Worm (Caenorhabditis elegans) whole organism, L4 larva: Measurements from ENCODE around the gene T28A8.6.

Source experiments
- D1046.2 ChIP-seq: fragments of 200-800 bp; sonication (Bioruptor generic); IDR thresholded peaks from 2 replicates; pipeline ENCODE4 v1.3.6; 2022; ENCODE audit warnings: missing genetic modification characterization, missing compliant biosample characterization
- F10B5.3 ChIP-seq: sonication (generic microtip); optimal IDR thresholded peaks from 2 replicates; lab custom pipeline; 2016; ENCODE audit warnings: mild to moderate bottlenecking, missing genetic modification characterization, missing compliant biosample characterization
- F26F4.8 ChIP-seq: fragments of 200-800 bp; sonication (Bioruptor generic); conservative IDR thresholded peaks from 2 replicates; pipeline ENCODE4 v1.3.6; 2022; ENCODE audit warnings: missing genetic modification characterization, missing compliant biosample characterization
- F37D6.2 ChIP-seq: sonication (generic microtip); optimal IDR thresholded peaks from 2 replicates; lab custom pipeline; 2016; ENCODE audit warnings: mild to moderate bottlenecking, missing genetic modification characterization, missing compliant biosample characterization
- F49E8.2 ChIP-seq: sonication (generic microtip); optimal IDR thresholded peaks from 2 replicates; lab custom pipeline; 2016; ENCODE audit warnings: missing compliant biosample characterization, mild to moderate bottlenecking, missing genetic modification characterization, borderline replicate concordance
- Y105C5A.15 ChIP-seq: fragments of 200-800 bp; sonication (Bioruptor generic); IDR thresholded peaks from 2 replicates; pipeline ENCODE4 v1.3.6; 2022; ENCODE audit warnings: missing genetic modification characterization, missing compliant biosample characterization
- ZK337.2 ChIP-seq: fragments of 200-800 bp; sonication (Bioruptor generic); IDR thresholded peaks from 2 replicates; pipeline ENCODE4 v1.3.6; 2022; ENCODE audit warnings: missing genetic modification reagents, missing genetic modification characterization, missing compliant biosample characterization
- aly-2 ChIP-seq: sonication (generic microtip); optimal IDR thresholded peaks from 2 replicates; lab custom pipeline; 2018; ENCODE audit warnings: missing biosample characterization, missing genetic modification characterization
- ama-1 ChIP-seq: fragments of 150-350 bp; optimal IDR thresholded peaks from 2 replicates; lab custom pipeline; 2014; ENCODE audit warnings: inconsistent platforms, mixed read lengths
- attf-4 ChIP-seq: sonication (generic microtip); optimal IDR thresholded peaks from 3 replicates; lab custom pipeline; 2017; ENCODE audit warnings: missing biosample characterization, missing genetic modification characterization
- ceh-20 ChIP-seq: fragments of 200-800 bp; sonication (Bioruptor generic); IDR thresholded peaks from 2 replicates; pipeline ENCODE4 v1.3.6; 2022; ENCODE audit warnings: missing genetic modification reagents, missing genetic modification characterization, missing compliant biosample characterization
- ceh-32 ChIP-seq: sonication (generic microtip); optimal IDR thresholded peaks from 2 replicates; lab custom pipeline; 2016; ENCODE audit warnings: mild to moderate bottlenecking, missing genetic modification characterization, missing compliant biosample characterization; ENCODE audit not compliant: poor library complexity
- ceh-44 ChIP-seq: fragments of 200-800 bp; sonication (Bioruptor generic); IDR thresholded peaks from 2 replicates; pipeline ENCODE4 v1.3.6; 2022; ENCODE audit warnings: missing genetic modification reagents, missing genetic modification characterization, missing compliant biosample characterization
- cey-2 ChIP-seq: sonication (generic microtip); optimal IDR thresholded peaks from 3 replicates; lab custom pipeline; 2017; ENCODE audit warnings: missing genetic modification characterization, mild to moderate bottlenecking, missing compliant biosample characterization, antibody characterized with exemption, borderline replicate concordance; ENCODE audit not compliant: insufficient read depth
- ctbp-1 ChIP-seq: fragments of 200-800 bp; sonication (Bioruptor generic); IDR thresholded peaks from 2 replicates; pipeline ENCODE4 v1.3.6; 2022; ENCODE audit warnings: missing genetic modification reagents, missing genetic modification characterization, missing compliant biosample characterization
- dmd-6 ChIP-seq: fragments of 200-800 bp; sonication (Bioruptor generic); IDR thresholded peaks from 2 replicates; pipeline ENCODE4 v1.3.6; 2022; ENCODE audit warnings: missing genetic modification reagents, missing genetic modification characterization, missing compliant biosample characterization
- dmd-8 ChIP-seq: fragments of 200-800 bp; sonication (Bioruptor generic); IDR thresholded peaks from 2 replicates; pipeline ENCODE4 v1.3.6; 2022; ENCODE audit warnings: missing genetic modification characterization, missing compliant biosample characterization
- dpl-1 ChIP-seq: fragments of 150-350 bp; optimal IDR thresholded peaks from 2 replicates; lab custom pipeline; 2014; ENCODE audit warnings: missing biosample characterization, missing genetic modification reagents, missing genetic modification characterization
- duxl-1 ChIP-seq: sonication (generic microtip); optimal IDR thresholded peaks from 2 replicates; lab custom pipeline; 2016; ENCODE audit warnings: mild to moderate bottlenecking, missing genetic modification characterization, moderate library complexity, missing compliant biosample characterization; ENCODE audit not compliant: poor library complexity
- dve-1 ChIP-seq: sonication (generic microtip); optimal IDR thresholded peaks from 2 replicates; lab custom pipeline; 2017; ENCODE audit warnings: antibody characterized with exemption, mild to moderate bottlenecking, missing genetic modification characterization, missing compliant biosample characterization; ENCODE audit not compliant: insufficient read depth
- egl-27 ChIP-seq: sonication (generic microtip); optimal IDR thresholded peaks from 3 replicates; lab custom pipeline; 2017; ENCODE audit warnings: missing biosample characterization, missing genetic modification reagents, missing genetic modification characterization
- gei-8 ChIP-seq: fragments of 200-800 bp; sonication (Bioruptor generic); optimal IDR thresholded peaks from 2 replicates; lab custom pipeline; 2018; ENCODE audit warnings: mild to moderate bottlenecking, missing genetic modification characterization, missing compliant biosample characterization
- jun-1 ChIP-seq: fragments of 150-350 bp; optimal IDR thresholded peaks from 2 replicates; lab custom pipeline; 2014; ENCODE audit warnings: missing biosample characterization, missing genetic modification reagents, missing genetic modification characterization
- lin-1 ChIP-seq: fragments of 200-800 bp; sonication (Bioruptor generic); IDR thresholded peaks from 2 replicates; pipeline ENCODE4 v1.3.6; 2022; ENCODE audit warnings: missing genetic modification reagents, missing genetic modification characterization, missing compliant biosample characterization
- lin-15B ChIP-seq: fragments of 150-350 bp; sonication (generic microtip); optimal IDR thresholded peaks from 3 replicates; lab custom pipeline; 2014; ENCODE audit warnings: missing biosample characterization, missing genetic modification characterization
- lin-29 ChIP-seq: fragments of 200-800 bp; sonication (Bioruptor generic); IDR thresholded peaks from 2 replicates; pipeline ENCODE4 v1.3.6; 2022; ENCODE audit warnings: missing genetic modification reagents, missing genetic modification characterization, missing compliant biosample characterization
- lir-3 ChIP-seq: sonication (generic microtip); optimal IDR thresholded peaks from 2 replicates; lab custom pipeline; 2016; ENCODE audit warnings: mild to moderate bottlenecking, missing genetic modification characterization, missing compliant biosample characterization
- lsy-2 ChIP-seq, 2 experiments: fragments of 150-350 bp in 1 of 2; sonication (generic microtip) in 1 of 2; optimal IDR thresholded peaks; 2 replicates each; lab custom pipeline; 2014 to 2017; ENCODE audit warnings: missing biosample characterization in 2 of 2, missing genetic modification characterization in 2 of 2
- madf-9 ChIP-seq: fragments of 200-800 bp; sonication (Bioruptor generic); conservative IDR thresholded peaks from 2 replicates; pipeline ENCODE4 v1.3.6; 2022; ENCODE audit warnings: missing genetic modification reagents, missing genetic modification characterization, missing compliant biosample characterization
- mdt-29 ChIP-seq: fragments of 200-800 bp; sonication (Bioruptor generic); IDR thresholded peaks from 2 replicates; pipeline ENCODE4 v1.3.6; 2022; ENCODE audit warnings: missing genetic modification reagents, missing genetic modification characterization, missing compliant biosample characterization
- mep-1 ChIP-seq: fragments of 150-350 bp; sonication (generic microtip); optimal IDR thresholded peaks from 3 replicates; lab custom pipeline; 2014; ENCODE audit warnings: missing biosample characterization, missing genetic modification characterization
- mxl-3 ChIP-seq: fragments of 200-800 bp; sonication (Bioruptor generic); optimal IDR thresholded peaks from 2 replicates; lab custom pipeline; 2018; ENCODE audit warnings: mild to moderate bottlenecking, missing genetic modification characterization, missing compliant biosample characterization
- nhr-111 ChIP-seq: fragments of 200-800 bp; sonication (Bioruptor generic); optimal IDR thresholded peaks from 2 replicates; lab custom pipeline; 2018; ENCODE audit warnings: mild to moderate bottlenecking, missing genetic modification characterization, missing compliant biosample characterization
- nhr-42 ChIP-seq: fragments of 200-800 bp; sonication (Bioruptor generic); IDR thresholded peaks from 2 replicates; pipeline ENCODE4 v1.3.6; 2022; ENCODE audit warnings: missing genetic modification characterization, missing compliant biosample characterization
- nhr-6 ChIP-seq: fragments of 150-350 bp; optimal IDR thresholded peaks from 2 replicates; lab custom pipeline; 2014; ENCODE audit warnings: missing biosample characterization, missing genetic modification characterization
- pqm-1 ChIP-seq: sonication (generic microtip); optimal IDR thresholded peaks from 2 replicates; lab custom pipeline; 2017; ENCODE audit warnings: missing biosample characterization, missing genetic modification characterization
- sdz-12 ChIP-seq: fragments of 200-800 bp; sonication (Bioruptor generic); optimal IDR thresholded peaks from 2 replicates; lab custom pipeline; 2018; ENCODE audit warnings: mild to moderate bottlenecking, missing genetic modification characterization, missing compliant biosample characterization
- snpc-1.2 ChIP-seq: fragments of 200-800 bp; sonication (Bioruptor generic); IDR thresholded peaks from 2 replicates; pipeline ENCODE4 v1.3.6; 2022; ENCODE audit warnings: missing genetic modification reagents, missing genetic modification characterization, missing compliant biosample characterization
- snpc-4 ChIP-seq: fragments of 150-350 bp; optimal IDR thresholded peaks from 2 replicates; lab custom pipeline; 2014; ENCODE audit warnings: missing biosample characterization, missing genetic modification characterization
- spr-3 ChIP-seq: fragments of 200-800 bp; sonication (Bioruptor generic); optimal IDR thresholded peaks from 2 replicates; lab custom pipeline; 2018; ENCODE audit warnings: mild to moderate bottlenecking, missing genetic modification characterization, missing compliant biosample characterization
- tra-1 ChIP-seq: fragments of 200-800 bp; sonication (Bioruptor generic); IDR thresholded peaks from 2 replicates; pipeline ENCODE4 v1.3.6; 2022; ENCODE audit warnings: missing genetic modification reagents, missing genetic modification characterization, missing compliant biosample characterization
- unc-39 ChIP-seq: sonication (generic microtip); optimal IDR thresholded peaks from 2 replicates; lab custom pipeline; 2017; ENCODE audit warnings: missing biosample characterization, missing genetic modification characterization
- unc-62 ChIP-seq, 3 experiments: fragments of 150-350 bp in 1 of 3; sonication (generic microtip); optimal IDR thresholded peaks in 2 of 3; peaks in 1 of 3; 1 replicate in 1 of 3; 2 replicates in 2 of 3; lab custom pipeline; 2014 to 2017; ENCODE audit warnings: missing biosample characterization in 3 of 3, missing genetic modification characterization in 3 of 3, missing genetic modification reagents in 3 of 3, missing genotype in 1 of 3
- vab-7 ChIP-seq: fragments of 200-800 bp; sonication (Bioruptor generic); IDR thresholded peaks from 2 replicates; pipeline ENCODE4 v1.3.6; 2022; ENCODE audit warnings: missing genetic modification reagents, missing genetic modification characterization, missing compliant biosample characterization
- zag-1 ChIP-seq: fragments of 150-350 bp; optimal IDR thresholded peaks from 2 replicates; lab custom pipeline; 2014; ENCODE audit warnings: missing biosample characterization, missing genetic modification characterization
- zfp-2 ChIP-seq: sonication (generic microtip); optimal IDR thresholded peaks from 2 replicates; lab custom pipeline; 2016; ENCODE audit warnings: mild to moderate bottlenecking, missing genetic modification characterization, missing compliant biosample characterization
- zfp-3 ChIP-seq: fragments of 200-800 bp; sonication (Bioruptor generic); conservative IDR thresholded peaks from 2 replicates; pipeline ENCODE4 v1.3.6; 2022; ENCODE audit warnings: missing genetic modification reagents, missing genetic modification characterization, missing compliant biosample characterization
- zip-11 ChIP-seq: fragments of 200-800 bp; sonication (Bioruptor generic); IDR thresholded peaks from 2 replicates; pipeline ENCODE4 v1.3.6; 2022; ENCODE audit warnings: missing genetic modification characterization, missing compliant biosample characterization

T28A8.6 gene

ce11 chrIII:13464493-13465362, 34.3 kb upstream of the T28A8.6 start, which contains the start of gene kel-3 (continued):
- peak; percentile 34 for TF ChIP-seq attf-4 (tag; lab: Kevin White, UChicago)
- no peak for TF ChIP-seq mxl-3 (GFP tag; lab: Kevin White, UChicago)
- no peak for TF ChIP-seq nhr-111 (GFP tag; lab: Kevin White, UChicago)
- TF ChIP-seq egl-27 (tag; lab: Kevin White, UChicago) = no peak
- TF ChIP-seq nhr-42 (GFP tag; lab: Robert Waterston, UW) = peak; percentile 86
- peak; percentile 63 for TF ChIP-seq cey-2 (tag; lab: Kevin White, UChicago)
- peak; percentile 67; the same call in 1 of the 2 replicates for TF ChIP-seq D1046.2 (GFP tag; lab: Robert Waterston, UW)
- no peak for TF ChIP-seq F37D6.2 (tag; lab: Kevin White, UChicago)
- peak; percentile 99 for TF ChIP-seq ama-1 (lab: Kevin White, UChicago)
- TF ChIP-seq lin-15B (tag; lab: Kevin White, UChicago) = peak; percentile 11
- no peak for TF ChIP-seq jun-1 (tag; lab: Kevin White, UChicago)
- TF ChIP-seq mdt-29 (GFP tag; lab: Robert Waterston, UW) = peak; percentile 82
- peak; percentile 88 for TF ChIP-seq mep-1 (tag; lab: Kevin White, UChicago)
- peak; percentile 84 for TF ChIP-seq duxl-1 (tag; lab: Kevin White, UChicago)
- TF ChIP-seq spr-3 (GFP tag; lab: Kevin White, UChicago) = peak; percentile 74
- TF ChIP-seq unc-39 = no peak
- peak; percentile 92 for TF ChIP-seq F49E8.2 (tag; lab: Kevin White, UChicago)
- TF ChIP-seq lin-29 = no peak; the same call in 1 of the 2 replicates
- TF ChIP-seq madf-9 (GFP tag; lab: Robert Waterston, UW) = peak; percentile 9
- TF ChIP-seq ceh-32 (tag; lab: Kevin White, UChicago) = no peak
- peak; percentile 85 for TF ChIP-seq nhr-6 (tag; lab: Kevin White, UChicago)
- peak; percentile 12; the same call in 1 of the 2 replicates for TF ChIP-seq F26F4.8 (GFP tag; lab: Robert Waterston, UW)
- peak; percentile 83 for TF ChIP-seq Y105C5A.15 (GFP tag; lab: Robert Waterston, UW)
- TF ChIP-seq sdz-12 (GFP tag; lab: Kevin White, UChicago) = peak; percentile 97
- peak; percentile 98 for TF ChIP-seq dve-1 (tag; lab: Kevin White, UChicago)
- TF ChIP-seq ZK337.2 (GFP tag; lab: Robert Waterston, UW) = no peak
- peak; percentile 88 for TF ChIP-seq gei-8
- no peak for TF ChIP-seq zag-1 (tag; lab: Kevin White, UChicago)
- peak; percentile 96 for TF ChIP-seq zfp-3
- TF ChIP-seq aly-2 (tag; lab: Kevin White, UChicago) = peak; percentile 95
- TF ChIP-seq zip-11 (GFP tag; lab: Robert Waterston, UW) = 0 out of 2 replicates have a peak, but pooled peaks have one; percentile 17
- TF ChIP-seq dmd-6 (GFP tag; lab: Robert Waterston, UW) = peak; percentile 88
- no peak for TF ChIP-seq snpc-4 (tag; lab: Kevin White, UChicago)
- TF ChIP-seq F10B5.3 (tag; lab: Kevin White, UChicago) = peak; percentile 76
- peak; percentile 70 for TF ChIP-seq tra-1
- peak; percentile 30 for TF ChIP-seq zfp-2 (tag; lab: Kevin White, UChicago)
- peak; percentile 7 for TF ChIP-seq lir-3 (tag; lab: Kevin White, UChicago)
- peak; percentile 7 for TF ChIP-seq dpl-1 (GFP tag; lab: Kevin White, UChicago)
- peak; percentile 19 for TF ChIP-seq ceh-20 (GFP tag; lab: Robert Waterston, UW)
- peak; percentile 63 to 86 for TF ChIP-seq lsy-2 (tag; optimal IDR thresholded peaks at IDR 0.05; lab: Kevin White, UChicago)
- peak in 1 of 2 experiments; percentile 91 for TF ChIP-seq unc-62 (GFP tag; optimal IDR thresholded peaks at IDR 0.05 in 1 of 2; lab: Kevin White, UChicago)
- TF ChIP-seq unc-62 (tag; optimal IDR thresholded peaks at IDR 0.05; lab: Kevin White, UChicago) = no peak
- 0 out of 2 replicates have a peak, but pooled peaks have one; percentile 8 for TF ChIP-seq vab-7 (GFP tag; lab: Robert Waterston, UW)
- TF ChIP-seq lin-1 (GFP tag; lab: Robert Waterston, UW) = peak; percentile 81
- peak; percentile 78; the same call in 1 of the 2 replicates for TF ChIP-seq dmd-8 (GFP tag; lab: Robert Waterston, UW)
- peak; percentile 6; the same call in 1 of the 2 replicates for TF ChIP-seq ceh-44
- TF ChIP-seq pqm-1 = peak; percentile 93
- TF ChIP-seq ctbp-1 (GFP tag; lab: Robert Waterston, UW) = peak; percentile 79
- peak; percentile 72 for TF ChIP-seq snpc-1.2 (GFP tag; lab: Robert Waterston, UW)
